Fruit fly (Drosophila melanogaster) ovary, adult (tissue): ENCODE measurements around the gene CG12880.

ENCODE experiments used
- CG17801 ChIP-seq: fragments of 200-800 bp; optimal IDR thresholded peaks from 2 replicates; lab custom pipeline; 2019; ENCODE audit warnings: missing biosample characterization, mild to moderate bottlenecking, missing genetic modification characterization, moderate library complexity; ENCODE audit not compliant: partially characterized antibody

The CG12880 gene

DNA sequence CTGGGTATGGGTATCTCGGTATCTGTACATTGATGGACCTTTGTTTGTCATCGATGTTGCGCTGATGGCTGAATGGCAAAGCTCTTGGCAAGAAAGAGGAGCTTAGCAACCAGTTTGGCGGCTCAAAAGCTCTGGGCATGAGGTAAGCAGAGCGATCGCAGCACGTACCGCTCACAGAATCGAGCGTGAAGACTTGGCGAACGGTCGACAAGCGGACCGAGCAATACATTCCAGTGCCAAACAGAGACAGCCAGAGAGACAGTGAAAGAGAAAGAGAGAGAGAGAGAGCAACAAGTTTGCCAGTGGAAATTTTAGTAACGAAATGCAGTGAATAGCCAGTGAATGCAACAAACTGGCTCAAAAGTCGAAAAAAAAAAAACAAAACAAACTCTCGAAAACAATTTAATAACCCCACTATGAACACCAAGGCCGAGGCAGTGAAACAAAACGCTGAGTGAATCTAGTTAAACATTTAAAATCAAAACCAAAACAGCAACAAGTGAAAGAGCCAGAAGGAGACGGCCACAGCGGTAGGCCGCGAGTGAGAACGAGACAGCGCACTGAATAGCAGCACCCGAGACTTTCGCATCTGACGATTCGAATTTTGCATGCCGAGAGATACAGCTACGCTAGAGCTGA lies 50.7 kb downstream of the CG12880 start, which contains the start of gene Ets98B:
Gene Ets98B, plus strand, starts transcription at position 172 of the 639 bp plus-strand sequence.
- TF ChIP-seq CG17801 (GFP tag; lab: Kevin White, UChicago): no peak

DNA sequence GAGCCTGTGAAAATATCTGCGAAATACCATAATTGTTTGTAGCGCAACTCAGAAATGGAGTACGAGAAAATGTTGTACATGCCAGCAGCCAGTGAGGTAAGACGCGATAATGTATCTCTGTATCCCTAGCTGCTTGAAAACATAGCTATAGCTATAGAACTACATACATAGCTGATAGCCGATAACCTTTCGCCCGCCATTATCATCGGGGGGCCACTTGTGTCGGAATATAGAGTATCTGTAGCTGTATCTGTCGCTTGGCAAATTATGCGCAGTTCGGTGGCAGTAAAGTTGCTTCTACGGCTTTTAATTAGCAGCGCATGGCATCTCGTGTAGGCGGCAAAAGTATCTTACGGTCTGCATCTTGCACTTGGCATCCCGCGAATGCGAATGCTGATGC lies 51.3 kb downstream of the CG12880 start:
- TF ChIP-seq CG17801 (GFP tag; lab: Kevin White, UChicago): no peak

DNA sequence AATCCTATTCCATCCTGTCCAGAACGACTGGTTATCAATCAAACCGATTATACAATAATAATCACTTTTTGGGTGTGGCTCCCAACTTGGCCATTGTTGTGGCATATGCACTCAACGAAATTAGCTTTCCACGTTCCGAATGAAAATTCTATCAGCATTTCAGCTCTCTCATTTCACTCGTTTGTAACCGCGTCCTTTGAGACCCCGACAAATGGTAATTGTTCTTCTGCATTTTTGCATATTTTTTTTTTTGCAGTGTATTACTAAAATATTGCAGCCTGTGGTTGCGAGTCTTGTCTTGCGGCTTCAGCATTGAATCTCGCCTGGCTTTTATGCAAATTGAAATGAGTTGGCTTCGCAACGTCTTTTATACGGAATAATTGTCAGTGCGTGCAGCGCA lies 52.5 kb downstream of the CG12880 start:
- TF ChIP-seq CG17801 (GFP tag; lab: Kevin White, UChicago): no peak

DNA sequence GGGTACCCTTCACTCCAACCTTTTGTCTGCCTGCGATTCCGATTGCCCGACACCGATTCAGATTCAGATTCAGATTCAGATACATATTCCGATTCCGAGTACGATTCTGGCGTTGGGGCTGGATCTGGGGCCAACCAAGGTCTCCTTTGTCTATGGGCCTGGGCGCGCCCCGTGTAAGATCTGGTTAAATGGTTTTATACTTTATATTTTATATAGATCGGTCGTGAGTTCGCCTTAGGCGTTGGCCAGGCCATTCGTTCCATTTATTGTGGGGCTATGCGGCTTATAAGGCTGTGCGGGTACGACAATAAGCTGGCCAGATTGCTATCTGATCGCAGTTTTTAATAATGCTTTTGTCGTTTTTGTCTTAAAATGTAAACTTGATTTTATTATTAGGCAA lies 54.2 kb downstream of the CG12880 start:
- no peak for TF ChIP-seq CG17801 (GFP tag; lab: Kevin White, UChicago)

DNA sequence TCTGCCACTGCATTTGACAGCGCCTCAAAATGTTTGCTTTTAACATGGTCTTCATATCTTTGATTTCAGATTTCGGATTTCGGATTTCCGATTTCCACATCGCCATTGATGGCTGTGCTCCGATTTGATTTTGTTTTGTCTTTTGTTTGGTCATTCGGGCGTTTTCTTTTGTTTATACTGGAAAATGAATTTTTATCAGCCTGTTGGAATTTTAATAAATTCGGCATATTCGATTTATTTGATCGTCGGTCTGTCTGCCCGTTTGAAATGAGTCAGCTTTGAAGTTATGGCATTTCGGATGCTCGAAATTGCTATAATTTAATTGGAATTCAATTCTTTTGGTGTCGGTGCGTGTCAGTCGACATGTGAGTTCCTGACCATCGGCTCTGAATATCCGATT lies 54.9 kb downstream of the CG12880 start:
- no peak for TF ChIP-seq CG17801 (GFP tag; lab: Kevin White, UChicago)
